Worm (Caenorhabditis elegans): Measurements from ENCODE around the gene dsc-1.

DNA sequence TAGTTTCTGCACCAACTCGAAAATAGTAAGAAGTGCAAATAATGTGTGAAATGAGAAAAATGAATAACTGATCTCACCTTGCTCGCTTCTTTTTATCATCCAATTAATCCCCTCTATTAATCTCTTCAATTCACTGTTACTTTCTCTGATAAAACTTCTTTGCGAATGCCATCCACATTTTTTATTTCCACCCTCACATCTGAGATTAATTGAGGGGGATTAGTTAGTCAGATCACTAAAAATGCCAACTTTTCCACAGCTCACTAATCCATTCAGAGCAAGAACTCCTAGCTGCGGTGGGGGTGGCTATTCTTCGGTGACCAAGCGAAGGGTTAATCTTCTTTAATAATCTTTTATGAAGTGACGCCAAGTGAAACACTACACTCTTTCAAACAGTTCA lies at the start of gene dsc-1:
- TF ChIP-seq klf-2 (GFP tag; conservative IDR thresholded peaks at IDR 0.05) (no peak), flt-1 (GFP tag; IDR thresholded peaks at IDR 0.05) (no peak), ztf-29 (GFP tag; IDR thresholded peaks at IDR 0.05) (no peak), ref-1 (GFP tag; conservative IDR thresholded peaks at IDR 0.05) (no peak)

Measured in whole organism, midembryonic.